Worm (Caenorhabditis elegans) whole organism, late embryonic: ENCODE measurements around the gene sre-11.

Experiments used
- K09A11.1 ChIP-seq: sonication (generic microtip); optimal IDR thresholded peaks from 2 replicates; lab custom pipeline; 2017; ENCODE audit warnings: antibody characterized with exemption, mild to moderate bottlenecking, missing genetic modification characterization, missing compliant biosample characterization; ENCODE audit not compliant: insufficient read depth
- dve-1 ChIP-seq: sonication (generic microtip); optimal IDR thresholded peaks from 2 replicates; lab custom pipeline; 2017; ENCODE audit warnings: antibody characterized with exemption, mild to moderate bottlenecking, missing genetic modification characterization, missing compliant biosample characterization
- ets-4 ChIP-seq: sonication (generic microtip); optimal IDR thresholded peaks from 2 replicates; lab custom pipeline; 2016; ENCODE audit warnings: missing genetic modification characterization, missing compliant biosample characterization
- fkh-10 ChIP-seq: fragments of 150-350 bp; optimal IDR thresholded peaks from 2 replicates; lab custom pipeline; 2014; ENCODE audit warnings: missing biosample characterization, missing genetic modification reagents, missing genetic modification characterization
- nhr-11 ChIP-seq: fragments of 150-350 bp; optimal IDR thresholded peaks from 2 replicates; lab custom pipeline; 2014; ENCODE audit warnings: missing biosample characterization, missing genetic modification characterization
- odd-2 ChIP-seq: sonication (generic microtip); optimal IDR thresholded peaks from 2 replicates; lab custom pipeline; 2017; ENCODE audit warnings: antibody characterized with exemption, mild to moderate bottlenecking, missing genetic modification characterization, missing compliant biosample characterization
- sox-4 ChIP-seq: sonication (generic microtip); optimal IDR thresholded peaks from 2 replicates; lab custom pipeline; 2017; ENCODE audit warnings: mild to moderate bottlenecking, missing genetic modification characterization, inconsistent platforms, missing compliant biosample characterization

- TF ChIP-seq odd-2 (tag; lab: Kevin White, UChicago) (no peak), ets-4 (tag; lab: Kevin White, UChicago) (no peak), fkh-10 (GFP tag; lab: Kevin White, UChicago) (no peak), sox-4 (no peak), K09A11.1 (no peak), dve-1 (tag; lab: Kevin White, UChicago) (no peak), nhr-11 (tag; lab: Kevin White, UChicago) (no peak)
Observed at ce11 chrV:7635469-7635868, 48.3 kb downstream of the sre-11 start, which contains the start of gene srd-29.
